Worm (Caenorhabditis elegans): ENCODE measurements around the gene cest-24.

The cest-24 gene

ce11 chrV:6346043-6346618 lies 29.4 kb downstream of the cest-24 start:
- TF ChIP-seq ceh-90 (tag; optimal IDR thresholded peaks at IDR 0.05) (no peak), C16A3.4 (tag; optimal IDR thresholded peaks at IDR 0.05) (no peak), nhr-47 (tag; optimal IDR thresholded peaks at IDR 0.05) (no peak), elt-3 (tag; optimal IDR thresholded peaks at IDR 0.05) (no peak), aly-2 (tag; optimal IDR thresholded peaks at IDR 0.05) (no peak), ztf-4 (tag; optimal IDR thresholded peaks at IDR 0.05) (no peak), egl-27 (tag; optimal IDR thresholded peaks at IDR 0.05) (no peak), mab-9 (GFP tag; IDR thresholded peaks at IDR 0.05) (no peak), lin-14 (GFP tag; optimal IDR thresholded peaks at IDR 0.05) (peak; percentile 63), grh-1 (GFP tag; IDR thresholded peaks at IDR 0.05) (no peak), fkh-8 (tag; optimal IDR thresholded peaks at IDR 0.05) (no peak), ces-1 (GFP tag; optimal IDR thresholded peaks at IDR 0.05) (no peak), lin-13 (GFP tag; optimal IDR thresholded peaks at IDR 0.05) (no peak), nhr-76 (tag; optimal IDR thresholded peaks at IDR 0.05) (no peak), unc-30 (tag; optimal IDR thresholded peaks at IDR 0.05) (no peak), hlh-17 (GFP tag; optimal IDR thresholded peaks at IDR 0.05; ENCODE audit: borderline replicate concordance) (no peak), nhr-28 (tag; optimal IDR thresholded peaks at IDR 0.05) (no peak), mep-1 (tag; optimal IDR thresholded peaks at IDR 0.05) (no peak), Y116A8C.19 (tag; optimal IDR thresholded peaks at IDR 0.05; ENCODE audit: borderline replicate concordance) (no peak), C04F5.9 (tag; optimal IDR thresholded peaks at IDR 0.05) (no peak), lin-39 (tag; optimal IDR thresholded peaks at IDR 0.05) (no peak), nhr-11 (tag; optimal IDR thresholded peaks at IDR 0.05) (no peak), efl-1 (optimal IDR thresholded peaks at IDR 0.05) (no peak), efl-1 (GFP tag; optimal IDR thresholded peaks at IDR 0.05 in 1 of 2) (peak in 1 of 2 experiments; percentile 10), ets-5 (GFP tag; IDR thresholded peaks at IDR 0.05) (no peak), isw-1 (GFP tag; IDR thresholded peaks at IDR 0.05) (no peak), unc-86 (tag; optimal IDR thresholded peaks at IDR 0.05) (no peak), snpc-4 (tag; optimal IDR thresholded peaks at IDR 0.05) (no peak), nhr-237 (tag; optimal IDR thresholded peaks at IDR 0.05) (no peak), snu-23 (GFP tag; optimal IDR thresholded peaks at IDR 0.05) (no peak), fos-1 (tag; optimal IDR thresholded peaks at IDR 0.05) (no peak), mef-2 (tag; optimal IDR thresholded peaks at IDR 0.05) (no peak), ceh-63 (GFP tag; optimal IDR thresholded peaks at IDR 0.05) (no peak), mdl-1 (tag; optimal IDR thresholded peaks at IDR 0.05) (no peak), lir-3 (tag; optimal IDR thresholded peaks at IDR 0.05; ENCODE audit: poor library complexity) (no peak), lin-35 (GFP tag; optimal IDR thresholded peaks at IDR 0.05) (no peak), nhr-85 (tag) (no peak), unc-130 (tag; optimal IDR thresholded peaks at IDR 0.05) (peak; percentile 39), pax-3 (tag; optimal IDR thresholded peaks at IDR 0.05) (no peak), jun-1 (tag; optimal IDR thresholded peaks at IDR 0.05) (no peak), tbx-2 (tag; optimal IDR thresholded peaks at IDR 0.05) (peak; percentile 8), unc-62 (GFP tag; optimal IDR thresholded peaks at IDR 0.05) (no peak), nhr-90 (tag; optimal IDR thresholded peaks at IDR 0.05; ENCODE audit: poor library complexity) (no peak), elt-2 (tag; optimal IDR thresholded peaks at IDR 0.05) (no peak), nhr-71 (tag; optimal IDR thresholded peaks at IDR 0.05) (peak; percentile 51), ztf-11 (tag; optimal IDR thresholded peaks at IDR 0.05) (no peak), tlp-1 (tag; optimal IDR thresholded peaks at IDR 0.05) (no peak), aha-1 (tag; optimal IDR thresholded peaks at IDR 0.05) (no peak), nhr-84 (tag; optimal IDR thresholded peaks at IDR 0.05) (no peak), nhr-19 (GFP tag; conservative IDR thresholded peaks at IDR 0.05) (no peak; the same call in 1 of the 2 replicates), F16B12.6 (tag; optimal IDR thresholded peaks at IDR 0.05) (no peak), unc-98 (GFP tag; IDR thresholded peaks at IDR 0.05) (no peak), sptf-1 (tag; optimal IDR thresholded peaks at IDR 0.05) (no peak), ama-1 (optimal IDR thresholded peaks at IDR 0.05) (no peak), zag-1 (tag; optimal IDR thresholded peaks at IDR 0.05) (no peak)

Data from whole organism, L1 larva.